Worm (Caenorhabditis elegans): ENCODE results near the gene B0303.16.

DNA sequence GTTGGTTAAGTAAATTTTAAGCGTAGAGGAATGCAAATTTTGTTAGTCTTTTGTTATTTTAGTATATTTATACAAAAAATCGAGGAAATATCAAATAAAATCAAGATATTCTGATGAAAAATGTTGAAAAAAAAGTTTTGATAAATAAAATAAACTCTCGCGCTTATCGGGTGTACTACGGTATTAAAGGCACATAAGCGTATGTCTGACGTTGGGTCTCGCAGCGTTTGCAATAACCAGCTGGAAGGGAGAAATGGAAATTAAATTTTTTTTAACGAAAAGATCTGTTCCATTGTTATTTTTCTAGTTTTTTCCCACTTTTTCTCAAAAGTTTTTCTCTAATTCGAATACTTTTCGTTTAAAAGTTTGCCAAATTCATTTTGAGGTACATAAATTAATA lies 15.7 kb upstream of the B0303.16 start:
- TF ChIP-seq ets-7 (tag; optimal IDR thresholded peaks at IDR 0.05) (no peak), aly-1 (tag; optimal IDR thresholded peaks at IDR 0.05) (no peak), tbx-11 (GFP tag; IDR thresholded peaks at IDR 0.05) (no peak)

All from whole organism, early embryonic.